Worm (Caenorhabditis elegans): ENCODE measurements around the gene col-155.

The col-155 gene

ce11 chrV:11344816-11345336 is 44.8 kb downstream of the col-155 start:
- TF ChIP-seq blmp-1 (tag; optimal IDR thresholded peaks at IDR 0.05) (no peak), pha-4 (tag; optimal IDR thresholded peaks at IDR 0.05) (no peak), lin-32 (GFP tag; optimal IDR thresholded peaks at IDR 0.05) (no peak), nhr-2 (tag; optimal IDR thresholded peaks at IDR 0.05) (peak; percentile 10), sptf-1 (tag; optimal IDR thresholded peaks at IDR 0.05) (peak; percentile 13), ces-1 (GFP tag; optimal IDR thresholded peaks at IDR 0.05) (peak; percentile 22), nhr-28 (tag; optimal IDR thresholded peaks at IDR 0.05) (no peak), cnd-1 (tag; optimal IDR thresholded peaks at IDR 0.05) (peak; percentile 3), bed-3 (GFP tag; optimal IDR thresholded peaks at IDR 0.05) (no peak), elt-1 (tag; optimal IDR thresholded peaks at IDR 0.05; ENCODE audit: borderline replicate concordance, insufficient read depth) (no peak)

ce11 chrV:11344112-11344511 is 45.6 kb downstream of the col-155 start:
- TF ChIP-seq unc-120 (tag; optimal IDR thresholded peaks at IDR 0.05; ENCODE audit: poor library complexity, severe bottlenecking): no peak
- TF ChIP-seq elt-1 (tag; optimal IDR thresholded peaks at IDR 0.05; ENCODE audit: borderline replicate concordance, insufficient read depth): peak; percentile 76

ce11 chrV:11341913-11342312 is 47.8 kb downstream of the col-155 start, which contains the start of gene T02E9.5:
TSS of gene T02E9.5 (plus strand) at chrV:11342233.
- no peak for TF ChIP-seq sem-2 (GFP tag; optimal IDR thresholded peaks at IDR 0.05)
- no peak for TF ChIP-seq zip-8 (tag; optimal IDR thresholded peaks at IDR 0.05)
- TF ChIP-seq elt-1 (tag; optimal IDR thresholded peaks at IDR 0.05; ENCODE audit: borderline replicate concordance, insufficient read depth): no peak
- TF ChIP-seq nhr-12 (tag; optimal IDR thresholded peaks at IDR 0.05): no peak
- peak; percentile 94 for TF ChIP-seq ces-1 (GFP tag; optimal IDR thresholded peaks at IDR 0.05)
- TF ChIP-seq sptf-1 (tag; optimal IDR thresholded peaks at IDR 0.05): no peak

DNA sequence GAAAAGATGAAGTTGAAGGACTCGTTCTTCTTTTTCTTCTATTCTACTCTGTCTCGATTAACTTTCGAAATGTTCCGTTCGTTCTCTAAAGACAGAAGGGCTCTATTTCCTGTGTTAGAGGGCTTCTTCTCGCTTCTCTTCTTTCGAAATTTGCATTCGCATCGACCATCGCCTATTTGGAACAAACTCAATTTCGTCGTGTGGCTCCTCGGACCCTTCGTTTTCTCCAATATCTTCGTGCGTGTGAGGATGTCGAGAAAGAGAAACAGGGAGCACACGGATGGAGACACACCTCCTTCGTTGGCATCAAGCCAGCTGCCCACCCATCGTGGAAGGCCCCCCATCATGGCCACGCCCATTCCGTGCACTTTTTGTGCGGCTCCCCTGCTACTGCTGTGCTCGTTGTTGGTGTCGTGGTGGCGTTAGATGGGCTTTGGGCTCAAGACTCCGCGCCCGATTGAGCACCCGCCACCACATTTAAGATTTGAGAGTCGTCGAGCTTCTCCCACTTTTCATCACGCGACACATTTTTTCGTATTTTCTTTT is 48.5 kb downstream of the col-155 start:
- TF ChIP-seq nhr-76 (tag; optimal IDR thresholded peaks at IDR 0.05) (no peak), ces-1 (GFP tag; optimal IDR thresholded peaks at IDR 0.05) (peak; percentile 95), nhr-12 (tag; optimal IDR thresholded peaks at IDR 0.05) (no peak), mls-2 (tag; optimal IDR thresholded peaks at IDR 0.05) (peak; percentile 43), ceh-43 (GFP tag; optimal IDR thresholded peaks at IDR 0.05) (no peak)

All from whole organism, mixed stage, embryonic.